Worm (Caenorhabditis elegans) whole organism, L1 larva: ENCODE results near the gene srsx-13.

Source experiments
- ama-1 ChIP-seq: fragments of 150-350 bp; optimal IDR thresholded peaks from 2 replicates; lab custom pipeline; 2014
- blmp-1 ChIP-seq: fragments of 150-350 bp; optimal IDR thresholded peaks from 2 replicates; lab custom pipeline; 2014; ENCODE audit warnings: missing biosample characterization, missing genetic modification characterization
- ceh-82 ChIP-seq, 3 experiments: fragments of 150-350 bp in 1 of 3; sonication (generic microtip) in 2 of 3; optimal IDR thresholded peaks; 2 replicates each; lab custom pipeline; 2014 to 2017; ENCODE audit warnings: missing biosample characterization in 3 of 3, missing genetic modification characterization in 3 of 3
- jun-1 ChIP-seq: fragments of 150-350 bp; optimal IDR thresholded peaks from 2 replicates; lab custom pipeline; 2014; ENCODE audit warnings: missing biosample characterization, missing genetic modification reagents, missing genetic modification characterization
- lin-13 ChIP-seq: fragments of 150-350 bp; optimal IDR thresholded peaks from 2 replicates; lab custom pipeline; 2014; ENCODE audit warnings: missing biosample characterization, missing genetic modification reagents, missing genetic modification characterization
- lin-15B ChIP-seq: fragments of 150-350 bp; sonication (generic microtip); optimal IDR thresholded peaks from 3 replicates; lab custom pipeline; 2014; ENCODE audit warnings: missing biosample characterization, missing genetic modification characterization
- lin-39 ChIP-seq: fragments of 150-350 bp; optimal IDR thresholded peaks from 2 replicates; lab custom pipeline; 2014; ENCODE audit warnings: missing biosample characterization, missing genetic modification reagents, missing genetic modification characterization

DNA sequence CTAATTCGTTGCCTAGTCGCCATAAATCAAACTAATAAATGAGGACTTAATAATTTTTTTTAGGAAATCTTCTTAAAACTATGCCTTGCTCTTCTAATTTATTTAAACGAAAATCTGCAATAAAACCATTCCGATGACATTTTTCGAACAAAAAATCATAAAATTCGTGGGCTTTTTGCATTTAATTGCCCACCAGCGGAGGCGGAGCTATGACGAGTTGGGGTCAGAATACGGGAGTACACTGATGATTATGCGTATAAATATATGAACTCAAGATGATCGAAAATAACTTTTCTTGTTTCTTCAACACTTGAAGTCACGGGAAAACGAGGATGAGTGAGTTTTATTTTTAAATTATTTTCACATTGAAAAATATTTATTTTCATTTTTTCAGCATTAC lies 48.6 kb downstream of the srsx-13 start, which contains the start of gene catp-2:
- TF ChIP-seq blmp-1 (tag; lab: Kevin White, UChicago) (no peak), ceh-82 (tag; optimal IDR thresholded peaks at IDR 0.05; lab: Kevin White, UChicago) (no peak), lin-13 (GFP tag; lab: Kevin White, UChicago) (no peak), jun-1 (no peak), lin-15B (tag; lab: Kevin White, UChicago) (no peak), ama-1 (lab: Kevin White, UChicago) (no peak), lin-39 (tag; lab: Kevin White, UChicago) (no peak)
